Worm (Caenorhabditis elegans) whole organism, mixed stage, embryonic: ENCODE data around the gene srh-239.

Experiments used
- bed-3 ChIP-seq: fragments of 200-800 bp; sonication (Bioruptor generic); optimal IDR thresholded peaks from 3 replicates; lab custom pipeline; 2018; ENCODE audit warnings: mild to moderate bottlenecking, missing genetic modification characterization, moderate library complexity, missing compliant biosample characterization
- ceh-39 ChIP-seq: fragments of 150-350 bp; optimal IDR thresholded peaks from 2 replicates; lab custom pipeline; 2014; ENCODE audit warnings: missing biosample characterization, missing genetic modification characterization
- ceh-43 ChIP-seq: fragments of 200-800 bp; sonication (Bioruptor generic); optimal IDR thresholded peaks from 2 replicates; lab custom pipeline; 2018; ENCODE audit warnings: mild to moderate bottlenecking, missing genetic modification characterization, moderate library complexity, missing compliant biosample characterization
- ceh-83 ChIP-seq: fragments of 200-800 bp; sonication (Bioruptor generic); optimal IDR thresholded peaks from 2 replicates; lab custom pipeline; 2018; ENCODE audit warnings: mild to moderate bottlenecking, missing genetic modification characterization, missing compliant biosample characterization
- ces-1 ChIP-seq: fragments of 150-350 bp; optimal IDR thresholded peaks from 2 replicates; lab custom pipeline; 2014; ENCODE audit warnings: missing biosample characterization, missing genetic modification reagents, missing genetic modification characterization
- cnd-1 ChIP-seq: fragments of 200-800 bp; sonication (Bioruptor generic); optimal IDR thresholded peaks from 2 replicates; lab custom pipeline; 2018; ENCODE audit warnings: mild to moderate bottlenecking, missing genetic modification characterization, missing compliant biosample characterization
- drap-1 ChIP-seq: fragments of 200-800 bp; sonication (Bioruptor generic); optimal IDR thresholded peaks from 3 replicates; lab custom pipeline; 2018; ENCODE audit warnings: mild to moderate bottlenecking, missing genetic modification characterization, missing compliant biosample characterization
- elt-1 ChIP-seq: sonication (generic microtip); optimal IDR thresholded peaks from 2 replicates; lab custom pipeline; 2017; ENCODE audit warnings: missing genetic modification characterization, mild to moderate bottlenecking, missing compliant biosample characterization, antibody characterized with exemption, moderate library complexity, borderline replicate concordance; ENCODE audit not compliant: insufficient read depth
- elt-3 ChIP-seq: fragments of 150-350 bp; optimal IDR thresholded peaks from 2 replicates; lab custom pipeline; 2014; ENCODE audit warnings: missing biosample characterization, missing genetic modification characterization
- flh-1 ChIP-seq: fragments of 200-800 bp; sonication (Bioruptor generic); optimal IDR thresholded peaks from 2 replicates; lab custom pipeline; 2018; ENCODE audit warnings: mild to moderate bottlenecking, missing genetic modification characterization, moderate library complexity, missing compliant biosample characterization
- ham-2 ChIP-seq: fragments of 200-800 bp; sonication (Bioruptor generic); optimal IDR thresholded peaks from 2 replicates; lab custom pipeline; 2018; ENCODE audit warnings: mild to moderate bottlenecking, missing genetic modification characterization, missing compliant biosample characterization
- hlh-1 ChIP-seq: fragments of 150-350 bp; optimal IDR thresholded peaks from 2 replicates; lab custom pipeline; 2014; ENCODE audit warnings: missing biosample characterization, missing genetic modification reagents, missing genetic modification characterization
- lin-13 ChIP-seq: fragments of 150-350 bp; optimal IDR thresholded peaks from 2 replicates; lab custom pipeline; 2014; ENCODE audit warnings: missing biosample characterization, missing genetic modification characterization
- lsy-2 ChIP-seq: fragments of 150-350 bp; optimal IDR thresholded peaks from 2 replicates; lab custom pipeline; 2014; ENCODE audit warnings: missing biosample characterization, missing genetic modification characterization
- mab-5 ChIP-seq: fragments of 150-350 bp; optimal IDR thresholded peaks from 2 replicates; lab custom pipeline; 2014; ENCODE audit warnings: missing biosample characterization, missing genetic modification characterization
- mls-2 ChIP-seq: sonication (generic microtip); optimal IDR thresholded peaks from 2 replicates; lab custom pipeline; 2016; ENCODE audit warnings: mild to moderate bottlenecking, missing genetic modification characterization, moderate library complexity, missing compliant biosample characterization
- nhr-12 ChIP-seq: fragments of 150-350 bp; optimal IDR thresholded peaks from 2 replicates; lab custom pipeline; 2014; ENCODE audit warnings: missing biosample characterization, missing genetic modification characterization
- nhr-2 ChIP-seq: fragments of 150-350 bp; optimal IDR thresholded peaks from 2 replicates; lab custom pipeline; 2014; ENCODE audit warnings: missing biosample characterization, missing genetic modification characterization
- nhr-237 ChIP-seq: fragments of 150-350 bp; optimal IDR thresholded peaks from 2 replicates; lab custom pipeline; 2014; ENCODE audit warnings: missing biosample characterization, missing genetic modification characterization
- nhr-28 ChIP-seq: fragments of 150-350 bp; optimal IDR thresholded peaks from 2 replicates; lab custom pipeline; 2014; ENCODE audit warnings: missing biosample characterization, missing genetic modification characterization
- nhr-76 ChIP-seq: sonication (generic microtip); optimal IDR thresholded peaks from 2 replicates; lab custom pipeline; 2017; ENCODE audit warnings: missing biosample characterization, missing genetic modification characterization
- sem-2 ChIP-seq: fragments of 200-800 bp; sonication (Bioruptor generic); optimal IDR thresholded peaks from 2 replicates; lab custom pipeline; 2018; ENCODE audit warnings: mild to moderate bottlenecking, missing genetic modification characterization, missing compliant biosample characterization
- snpc-4 ChIP-seq: fragments of 150-350 bp; optimal IDR thresholded peaks from 2 replicates; lab custom pipeline; 2014; ENCODE audit warnings: missing biosample characterization, missing genetic modification characterization
- tbx-8 ChIP-seq: fragments of 200-800 bp; sonication (Bioruptor generic); optimal IDR thresholded peaks from 2 replicates; lab custom pipeline; 2018; ENCODE audit warnings: mild to moderate bottlenecking, missing genetic modification characterization, moderate library complexity, missing compliant biosample characterization
- unc-39 ChIP-seq: fragments of 150-350 bp; optimal IDR thresholded peaks from 2 replicates; lab custom pipeline; 2014; ENCODE audit warnings: missing biosample characterization, missing genetic modification characterization
- unc-62 ChIP-seq: fragments of 150-350 bp; optimal IDR thresholded peaks from 2 replicates; lab custom pipeline; 2014; ENCODE audit warnings: missing biosample characterization, missing genetic modification reagents, missing genetic modification characterization
- zip-8 ChIP-seq: fragments of 150-350 bp; optimal IDR thresholded peaks from 2 replicates; lab custom pipeline; 2014; ENCODE audit warnings: missing biosample characterization, missing genetic modification characterization
- ztf-11 ChIP-seq: fragments of 150-350 bp; optimal IDR thresholded peaks from 2 replicates; lab custom pipeline; 2014; ENCODE audit warnings: missing biosample characterization, missing genetic modification characterization

The srh-239 gene

ce11 chrV:15466017-15466416 lies 20.5 kb downstream of the srh-239 start:
- TF ChIP-seq ham-2 (GFP tag; lab: Kevin White, UChicago): no peak
- TF ChIP-seq mls-2 (tag; lab: Kevin White, UChicago): no peak
- no peak for TF ChIP-seq tbx-8 (GFP tag; lab: Kevin White, UChicago)
- TF ChIP-seq drap-1 (GFP tag; lab: Kevin White, UChicago): peak; percentile 4
- TF ChIP-seq lin-13: no peak
- no peak for TF ChIP-seq bed-3 (GFP tag; lab: Kevin White, UChicago)
- no peak for TF ChIP-seq ces-1 (GFP tag; lab: Kevin White, UChicago)

ce11 chrV:15466719-15467118 lies 21.2 kb downstream of the srh-239 start:
- TF ChIP-seq zip-8 (tag; lab: Kevin White, UChicago) (no peak), elt-3 (no peak), hlh-1 (tag; lab: Kevin White, UChicago) (no peak), nhr-28 (tag; lab: Kevin White, UChicago) (no peak)

ce11 chrV:15471029-15471428 lies 25.5 kb downstream of the srh-239 start, which contains the start of gene dpf-1:
Gene dpf-1 (plus strand): TSS chrV:15471329.
- TF ChIP-seq nhr-12 (tag; lab: Kevin White, UChicago) (no peak), unc-39 (tag; lab: Kevin White, UChicago) (no peak), nhr-237 (tag; lab: Kevin White, UChicago) (no peak), ceh-39 (tag; lab: Kevin White, UChicago) (no peak)

- TF ChIP-seq cnd-1 (tag; lab: Kevin White, UChicago) (no peak), lsy-2 (no peak), nhr-76 (tag; lab: Kevin White, UChicago) (no peak), mls-2 (tag; lab: Kevin White, UChicago) (no peak), bed-3 (GFP tag; lab: Kevin White, UChicago) (no peak), flh-1 (GFP tag; lab: Kevin White, UChicago) (no peak), hlh-1 (tag; lab: Kevin White, UChicago) (no peak), nhr-237 (tag; lab: Kevin White, UChicago) (no peak), zip-8 (tag; lab: Kevin White, UChicago) (no peak), ceh-83 (GFP tag; lab: Kevin White, UChicago) (no peak)
- TF ChIP-seq, all 35 proteins: peak for 0
These were observed 33.1 kb downstream of the srh-239 start, which contains the start of gene C06B8.2 for ce11 chrV:15478597-15478996. Gene C06B8.2 (minus strand): TSS chrV:15478749.

- TF ChIP-seq ztf-11 (tag; lab: Kevin White, UChicago): no peak
- TF ChIP-seq snpc-4 (tag; lab: Kevin White, UChicago): no peak
- no peak for TF ChIP-seq unc-62 (GFP tag; lab: Kevin White, UChicago)
- TF ChIP-seq lsy-2: no peak
- TF ChIP-seq nhr-76 (tag; lab: Kevin White, UChicago): no peak
- TF ChIP-seq hlh-1 (tag; lab: Kevin White, UChicago): no peak
- no peak for TF ChIP-seq sem-2 (GFP tag; lab: Kevin White, UChicago)
- TF ChIP-seq ceh-83 (GFP tag; lab: Kevin White, UChicago): no peak
These were observed 33.6 kb downstream of the srh-239 start for ce11 chrV:15479107-15479506.

ce11 chrV:15479825-15480224 lies 34.3 kb downstream of the srh-239 start:
- no peak for TF ChIP-seq snpc-4 (tag; lab: Kevin White, UChicago)
- no peak for TF ChIP-seq flh-1 (GFP tag; lab: Kevin White, UChicago)
- TF ChIP-seq, all 35 proteins: peak for 0

- no peak for TF ChIP-seq ham-2 (GFP tag; lab: Kevin White, UChicago)
- no peak for TF ChIP-seq tbx-8 (GFP tag; lab: Kevin White, UChicago)
- no peak for TF ChIP-seq elt-1 (tag; lab: Kevin White, UChicago)
- no peak for TF ChIP-seq unc-39 (tag; lab: Kevin White, UChicago)
- no peak for TF ChIP-seq nhr-12 (tag; lab: Kevin White, UChicago)
- no peak for TF ChIP-seq ceh-43 (GFP tag; lab: Kevin White, UChicago)
- no peak for TF ChIP-seq hlh-1 (tag; lab: Kevin White, UChicago)
- no peak for TF ChIP-seq lsy-2
- TF ChIP-seq unc-62 (GFP tag; lab: Kevin White, UChicago): no peak
- no peak for TF ChIP-seq nhr-2 (tag; lab: Kevin White, UChicago)
- TF ChIP-seq ces-1 (GFP tag; lab: Kevin White, UChicago): no peak
- TF ChIP-seq mab-5 (tag; lab: Kevin White, UChicago): no peak
- no peak for TF ChIP-seq ceh-39 (tag; lab: Kevin White, UChicago)
These were observed 35.1 kb downstream of the srh-239 start for ce11 chrV:15480505-15481075.
